Worm (Caenorhabditis elegans) whole organism, L4 larva: ENCODE data around the gene F38B6.3.

Experiments
- F10B5.3 ChIP-seq: sonication (generic microtip); optimal IDR thresholded peaks from 2 replicates; lab custom pipeline; 2016; ENCODE audit warnings: mild to moderate bottlenecking, missing genetic modification characterization, missing compliant biosample characterization
- F26F4.8 ChIP-seq: fragments of 200-800 bp; sonication (Bioruptor generic); conservative IDR thresholded peaks from 2 replicates; pipeline ENCODE4 v1.3.6; 2022; ENCODE audit warnings: missing genetic modification characterization, missing compliant biosample characterization
- F37D6.2 ChIP-seq: sonication (generic microtip); optimal IDR thresholded peaks from 2 replicates; lab custom pipeline; 2016; ENCODE audit warnings: mild to moderate bottlenecking, missing genetic modification characterization, missing compliant biosample characterization
- F49E8.2 ChIP-seq: sonication (generic microtip); optimal IDR thresholded peaks from 2 replicates; lab custom pipeline; 2016; ENCODE audit warnings: missing compliant biosample characterization, mild to moderate bottlenecking, missing genetic modification characterization, borderline replicate concordance
- aha-1 ChIP-seq: fragments of 150-350 bp; peaks from one replicate; lab custom pipeline; 2014; ENCODE audit warnings: missing biosample characterization, missing genetic modification characterization
- ama-1 ChIP-seq: fragments of 150-350 bp; optimal IDR thresholded peaks from 2 replicates; lab custom pipeline; 2014; ENCODE audit warnings: inconsistent platforms, mixed read lengths
- arid-1 ChIP-seq: fragments of 200-800 bp; sonication (Bioruptor generic); conservative IDR thresholded peaks from 2 replicates; pipeline ENCODE4 v1.3.6; 2022; ENCODE audit warnings: missing genetic modification reagents, missing genetic modification characterization, missing compliant biosample characterization
- ceh-20 ChIP-seq: fragments of 200-800 bp; sonication (Bioruptor generic); IDR thresholded peaks from 2 replicates; pipeline ENCODE4 v1.3.6; 2022; ENCODE audit warnings: missing genetic modification reagents, missing genetic modification characterization, missing compliant biosample characterization
- ceh-44 ChIP-seq: fragments of 200-800 bp; sonication (Bioruptor generic); IDR thresholded peaks from 2 replicates; pipeline ENCODE4 v1.3.6; 2022; ENCODE audit warnings: missing genetic modification reagents, missing genetic modification characterization, missing compliant biosample characterization
- ces-1 ChIP-seq: fragments of 150-350 bp; sonication (generic microtip); optimal IDR thresholded peaks from 4 replicates; lab custom pipeline; 2014; ENCODE audit warnings: missing biosample characterization, missing genetic modification reagents, missing genetic modification characterization
- cey-2 ChIP-seq: sonication (generic microtip); optimal IDR thresholded peaks from 3 replicates; lab custom pipeline; 2017; ENCODE audit warnings: missing genetic modification characterization, mild to moderate bottlenecking, missing compliant biosample characterization, antibody characterized with exemption, borderline replicate concordance; ENCODE audit not compliant: insufficient read depth
- ctbp-1 ChIP-seq: fragments of 200-800 bp; sonication (Bioruptor generic); IDR thresholded peaks from 2 replicates; pipeline ENCODE4 v1.3.6; 2022; ENCODE audit warnings: missing genetic modification reagents, missing genetic modification characterization, missing compliant biosample characterization
- dmd-9 ChIP-seq: fragments of 200-800 bp; sonication (Bioruptor generic); IDR thresholded peaks from 2 replicates; pipeline ENCODE4 v1.3.6; 2022; ENCODE audit warnings: missing genetic modification reagents, missing genetic modification characterization, missing compliant biosample characterization
- duxl-1 ChIP-seq: sonication (generic microtip); optimal IDR thresholded peaks from 2 replicates; lab custom pipeline; 2016; ENCODE audit warnings: mild to moderate bottlenecking, missing genetic modification characterization, moderate library complexity, missing compliant biosample characterization; ENCODE audit not compliant: poor library complexity
- fkh-10 ChIP-seq: fragments of 150-350 bp; optimal IDR thresholded peaks from 2 replicates; lab custom pipeline; 2014; ENCODE audit warnings: missing biosample characterization, missing genetic modification reagents, missing genetic modification characterization
- fos-1 ChIP-seq: fragments of 150-350 bp; optimal IDR thresholded peaks from 2 replicates; lab custom pipeline; 2014; ENCODE audit warnings: missing biosample characterization, missing genetic modification characterization
- hlh-30 ChIP-seq: sonication (generic microtip); optimal IDR thresholded peaks from 2 replicates; lab custom pipeline; 2017; ENCODE audit warnings: antibody characterized with exemption, mild to moderate bottlenecking, missing genetic modification characterization, missing compliant biosample characterization; ENCODE audit not compliant: insufficient read depth
- hmg-1.1 ChIP-seq: fragments of 200-800 bp; sonication (Bioruptor generic); IDR thresholded peaks from 2 replicates; pipeline ENCODE4 v1.3.6; 2022; ENCODE audit warnings: missing genetic modification reagents, missing genetic modification characterization, missing compliant biosample characterization
- lin-1 ChIP-seq: fragments of 200-800 bp; sonication (Bioruptor generic); IDR thresholded peaks from 2 replicates; pipeline ENCODE4 v1.3.6; 2022; ENCODE audit warnings: missing genetic modification reagents, missing genetic modification characterization, missing compliant biosample characterization
- lin-29 ChIP-seq: fragments of 200-800 bp; sonication (Bioruptor generic); IDR thresholded peaks from 2 replicates; pipeline ENCODE4 v1.3.6; 2022; ENCODE audit warnings: missing genetic modification reagents, missing genetic modification characterization, missing compliant biosample characterization
- lin-38 ChIP-seq: fragments of 200-800 bp; sonication (Bioruptor generic); IDR thresholded peaks from 2 replicates; pipeline ENCODE4 v1.3.6; 2022; ENCODE audit warnings: missing genetic modification reagents, missing genetic modification characterization, missing compliant biosample characterization
- nhr-10 ChIP-seq: fragments of 150-350 bp; optimal IDR thresholded peaks from 2 replicates; lab custom pipeline; 2014; ENCODE audit warnings: missing biosample characterization, missing genetic modification characterization
- nhr-28 ChIP-seq: fragments of 150-350 bp; optimal IDR thresholded peaks from 2 replicates; lab custom pipeline; 2014; ENCODE audit warnings: missing biosample characterization, missing genetic modification characterization
- nhr-41 ChIP-seq: fragments of 200-800 bp; sonication (Bioruptor generic); IDR thresholded peaks from 2 replicates; pipeline ENCODE4 v1.3.6; 2022; ENCODE audit warnings: missing genetic modification reagents, missing genetic modification characterization, missing compliant biosample characterization
- nhr-48 ChIP-seq: sonication (generic microtip); optimal IDR thresholded peaks from 2 replicates; lab custom pipeline; 2016; ENCODE audit warnings: mild to moderate bottlenecking, missing genetic modification characterization, missing compliant biosample characterization
- pha-4 ChIP-seq, 2 experiments: fragments of 150-350 bp in 1 of 2; fragments of 200-800 bp in 1 of 2; sonication (Bioruptor generic) in 1 of 2; IDR thresholded peaks in 1 of 2; optimal IDR thresholded peaks in 1 of 2; 2 replicates each; pipeline versions ENCODE4 v1.3.6 to Lab custom; 2014 to 2022; ENCODE audit warnings: missing genetic modification characterization in 2 of 2, missing genetic modification reagents in 2 of 2, missing biosample characterization in 1 of 2, missing compliant biosample characterization in 1 of 2
- pqm-1 ChIP-seq: sonication (generic microtip); optimal IDR thresholded peaks from 2 replicates; lab custom pipeline; 2017; ENCODE audit warnings: missing biosample characterization, missing genetic modification characterization
- spr-1 ChIP-seq: sonication (generic microtip); optimal IDR thresholded peaks from 2 replicates; lab custom pipeline; 2016; ENCODE audit warnings: mild to moderate bottlenecking, missing genetic modification characterization, missing compliant biosample characterization
- tag-97 ChIP-seq: fragments of 200-800 bp; sonication (Bioruptor generic); IDR thresholded peaks from 2 replicates; pipeline ENCODE4 v1.3.6; 2022; ENCODE audit warnings: missing genetic modification characterization, missing compliant biosample characterization
- unc-39 ChIP-seq: sonication (generic microtip); optimal IDR thresholded peaks from 2 replicates; lab custom pipeline; 2017; ENCODE audit warnings: missing biosample characterization, missing genetic modification characterization
- unc-62 ChIP-seq, 3 experiments: fragments of 150-350 bp in 1 of 3; sonication (generic microtip); optimal IDR thresholded peaks in 2 of 3; peaks in 1 of 3; 1 replicate in 1 of 3; 2 replicates in 2 of 3; lab custom pipeline; 2014 to 2017; ENCODE audit warnings: missing biosample characterization in 3 of 3, missing genetic modification characterization in 3 of 3, missing genetic modification reagents in 3 of 3, missing genotype in 1 of 3
- zip-2 ChIP-seq: fragments of 150-350 bp; optimal IDR thresholded peaks from 2 replicates; lab custom pipeline; 2014; ENCODE audit warnings: missing biosample characterization, missing genetic modification characterization
- ztf-7 ChIP-seq: fragments of 150-350 bp; optimal IDR thresholded peaks from 2 replicates; lab custom pipeline; 2014; ENCODE audit warnings: missing biosample characterization, missing genetic modification characterization

F38B6.3 gene

ce11 chrX:6698267-6698666 lies 4.8 kb downstream of the F38B6.3 start, which contains the start of the genes F38B6.7 and F38B6.2:
Gene F38B6.7 (minus strand): TSS chrX:6698367.
Gene F38B6.2 (plus strand): TSS chrX:6698533.
- TF ChIP-seq zip-2 (tag; lab: Kevin White, UChicago) (no peak), aha-1 (tag; lab: Kevin White, UChicago) (no peak), F10B5.3 (no peak), spr-1 (no peak), pha-4 (GFP tag; IDR thresholded peaks at IDR 0.05; lab: Robert Waterston, UW) (no peak), pha-4 (tag; optimal IDR thresholded peaks at IDR 0.05; lab: Kevin White, UChicago) (no peak), nhr-10 (tag; lab: Kevin White, UChicago) (no peak), lin-1 (GFP tag; lab: Robert Waterston, UW) (no peak), nhr-41 (GFP tag; lab: Robert Waterston, UW) (no peak), unc-62 (GFP tag; optimal IDR thresholded peaks at IDR 0.05 in 1 of 2; lab: Kevin White, UChicago) (no peak), unc-62 (tag; optimal IDR thresholded peaks at IDR 0.05; lab: Kevin White, UChicago) (no peak), ama-1 (lab: Kevin White, UChicago) (no peak), lin-38 (no peak), arid-1 (GFP tag; lab: Robert Waterston, UW) (no peak), ceh-44 (GFP tag; lab: Robert Waterston, UW) (no peak), ctbp-1 (no peak), nhr-48 (tag; lab: Kevin White, UChicago) (no peak), ztf-7 (tag; lab: Kevin White, UChicago) (no peak), tag-97 (no peak), duxl-1 (no peak)

- TF ChIP-seq ctbp-1 = 0 out of 2 replicates have a peak, but pooled peaks have one; percentile 30
- peak; percentile 48 for TF ChIP-seq hmg-1.1 (GFP tag; lab: Robert Waterston, UW)
- TF ChIP-seq pqm-1 (tag; lab: Kevin White, UChicago) = no peak
- no peak for TF ChIP-seq ceh-20 (GFP tag; lab: Robert Waterston, UW)
- no peak for TF ChIP-seq fos-1 (tag; lab: Kevin White, UChicago)
- TF ChIP-seq dmd-9 = no peak
- no peak for TF ChIP-seq nhr-28
- TF ChIP-seq F49E8.2 = no peak
- no peak for TF ChIP-seq hlh-30 (tag; lab: Kevin White, UChicago)
- TF ChIP-seq ceh-44 (GFP tag; lab: Robert Waterston, UW) = peak; percentile 24; the same call in 1 of the 2 replicates
Measured at ce11 chrX:6702249-6702648, 8.8 kb downstream of the F38B6.3 start, which contains the start of gene acr-2. Gene acr-2 (plus strand): TSS chrX:6702549.

- TF ChIP-seq ctbp-1 (peak; percentile 49; the same call in 1 of the 2 replicates), ces-1 (GFP tag; lab: Kevin White, UChicago) (peak; percentile 78), tag-97 (no peak), pha-4 (GFP tag; IDR thresholded peaks at IDR 0.05; lab: Robert Waterston, UW) (no peak), pha-4 (tag; optimal IDR thresholded peaks at IDR 0.05; lab: Kevin White, UChicago) (no peak), fkh-10 (GFP tag; lab: Kevin White, UChicago) (peak; percentile 94), lin-1 (GFP tag; lab: Robert Waterston, UW) (no peak), nhr-41 (GFP tag; lab: Robert Waterston, UW) (no peak), unc-62 (GFP tag; optimal IDR thresholded peaks at IDR 0.05 in 1 of 2; lab: Kevin White, UChicago) (peak in 1 of 2 experiments; percentile 37), unc-62 (tag; optimal IDR thresholded peaks at IDR 0.05; lab: Kevin White, UChicago) (no peak), unc-39 (tag; lab: Kevin White, UChicago) (no peak)
Measured at ce11 chrX:6705156-6705555, 11.7 kb downstream of the F38B6.3 start.

- TF ChIP-seq cey-2 (tag; lab: Kevin White, UChicago) (no peak), lin-29 (GFP tag; lab: Robert Waterston, UW) (no peak), lin-38 (no peak), aha-1 (tag; lab: Kevin White, UChicago) (no peak), F26F4.8 (no peak), F37D6.2 (tag; lab: Kevin White, UChicago) (no peak)
Measured at ce11 chrX:6709238-6709637, 15.8 kb downstream of the F38B6.3 start, which contains the start of gene acr-3. Gene acr-3 (plus strand): TSS chrX:6709538.
